Fruit fly (Drosophila melanogaster): Measurements from ENCODE around the gene Srlp.

Srlp gene

dm6 chr3R:12402935-12403334, 31.0 kb upstream of the Srlp start (continued):
- no peak for TF ChIP-seq pan (optimal IDR thresholded peaks at IDR 0.05)
- peak in 1 of 2 experiments; percentile 97 for TF ChIP-seq pan (GFP tag; optimal IDR thresholded peaks at IDR 0.05 in 1 of 2, IDR thresholded peaks at IDR 0.05 in 1 of 2)
- TF ChIP-seq CG9437 (GFP tag; optimal IDR thresholded peaks at IDR 0.05): peak; percentile 92
- TF ChIP-seq Pdp1 (GFP tag; optimal IDR thresholded peaks at IDR 0.05): peak; percentile 94 to 96
- TF ChIP-seq wdn (GFP tag; IDR thresholded peaks at IDR 0.05): peak; percentile 93
- TF ChIP-seq CG4617 (GFP tag; optimal IDR thresholded peaks at IDR 0.05; ENCODE audit: borderline replicate concordance): peak; percentile 84
- TF ChIP-seq CG12236 (GFP tag; optimal IDR thresholded peaks at IDR 0.05): peak; percentile 91
- TF ChIP-seq Kr (GFP tag; optimal IDR thresholded peaks at IDR 0.05): peak; percentile 36
- TF ChIP-seq luna (GFP tag; optimal IDR thresholded peaks at IDR 0.05): peak; percentile 75
- TF ChIP-seq CG8089 (GFP tag; optimal IDR thresholded peaks at IDR 0.05): peak; percentile 88
- peak; percentile 98 for TF ChIP-seq gcm (GFP tag; optimal IDR thresholded peaks at IDR 0.05)
- peak; percentile 73 for TF ChIP-seq ab (GFP tag; optimal IDR thresholded peaks at IDR 0.05)
- peak; percentile 98 for TF ChIP-seq so (GFP tag; IDR thresholded peaks at IDR 0.05)
- TF ChIP-seq Hr78 (GFP tag; optimal IDR thresholded peaks at IDR 0.05): peak in 1 of 2 experiments; percentile 89
- TF ChIP-seq bbx (GFP tag; IDR thresholded peaks at IDR 0.05; ENCODE audit: partially characterized antibody): no peak
- TF ChIP-seq CG34376 (GFP tag; optimal IDR thresholded peaks at IDR 0.05): peak; percentile 100
- TF ChIP-seq sd (tag; optimal IDR thresholded peaks at IDR 0.05): peak; percentile 88
- peak; percentile 96 for TF ChIP-seq CG13624 (GFP tag; optimal IDR thresholded peaks at IDR 0.05)
- peak; percentile 91 for TF ChIP-seq crc (GFP tag; optimal IDR thresholded peaks at IDR 0.05)
- peak; percentile 91 for TF ChIP-seq CG8281 (tag; optimal IDR thresholded peaks at IDR 0.05)
- peak; percentile 69 for TF ChIP-seq CG7357 (GFP tag; IDR thresholded peaks at IDR 0.05)
- TF ChIP-seq CkIIα-i1 (GFP tag; IDR thresholded peaks at IDR 0.05): peak; percentile 71; the same call in 1 of the 2 replicates
- peak; percentile 96 for TF ChIP-seq CG10959 (GFP tag; IDR thresholded peaks at IDR 0.05)
- peak; percentile 97 for TF ChIP-seq CG12659 (GFP tag; optimal IDR thresholded peaks at IDR 0.05)
- peak; percentile 98 for TF ChIP-seq CG17359 (tag; optimal IDR thresholded peaks at IDR 0.05)
- TF ChIP-seq Atf3 (GFP tag; optimal IDR thresholded peaks at IDR 0.05): peak; percentile 92
- TF ChIP-seq CG12104 (GFP tag; optimal IDR thresholded peaks at IDR 0.05): peak; percentile 98
- TF ChIP-seq CG3838 (GFP tag; optimal IDR thresholded peaks at IDR 0.05): peak; percentile 90
- TF ChIP-seq maf-S (GFP tag; optimal IDR thresholded peaks at IDR 0.05): peak; percentile 94
- TF ChIP-seq tio (GFP tag; optimal IDR thresholded peaks at IDR 0.05): no peak
- peak; percentile 98 for TF ChIP-seq ind (GFP tag; optimal IDR thresholded peaks at IDR 0.05)
- TF ChIP-seq CG6654 (GFP tag; optimal IDR thresholded peaks at IDR 0.05): peak; percentile 94
- peak; percentile 91 for TF ChIP-seq CG9609 (GFP tag; optimal IDR thresholded peaks at IDR 0.05)
- TF ChIP-seq zfh2 (GFP tag; optimal IDR thresholded peaks at IDR 0.05): peak; percentile 87
- TF ChIP-seq CG6254 (GFP tag; optimal IDR thresholded peaks at IDR 0.05): peak; percentile 98
- TF ChIP-seq dpn (GFP tag; optimal IDR thresholded peaks at IDR 0.05): peak; percentile 94
- TF ChIP-seq nerfin-1 (tag; optimal IDR thresholded peaks at IDR 0.05): peak; percentile 98
- peak; percentile 99 for TF ChIP-seq kni (GFP tag; optimal IDR thresholded peaks at IDR 0.05)
- TF ChIP-seq lilli (GFP tag; optimal IDR thresholded peaks at IDR 0.05): peak; percentile 96
- TF ChIP-seq Hey (tag; optimal IDR thresholded peaks at IDR 0.05): peak; percentile 86
- peak; percentile 76; the same call in 2 of the 3 replicates for TF ChIP-seq jigr1 (GFP tag; IDR thresholded peaks at IDR 0.05)
- TF ChIP-seq run (tag; optimal IDR thresholded peaks at IDR 0.05): peak; percentile 95
- peak; percentile 92 for TF ChIP-seq Lhr (GFP tag; optimal IDR thresholded peaks at IDR 0.05)
- TF ChIP-seq fd102C (GFP tag; optimal IDR thresholded peaks at IDR 0.05): peak; percentile 92
- peak; percentile 99 for TF ChIP-seq vvl (GFP tag; IDR thresholded peaks at IDR 0.05)
- peak; percentile 99 for TF ChIP-seq PHDP (tag; optimal IDR thresholded peaks at IDR 0.05)
- peak; percentile 94 for TF ChIP-seq Rx (GFP tag; IDR thresholded peaks at IDR 0.05)
- TF ChIP-seq Tbp (GFP tag; optimal IDR thresholded peaks at IDR 0.05): no peak
- TF ChIP-seq CG10543 (GFP tag; optimal IDR thresholded peaks at IDR 0.05): peak; percentile 100
- TF ChIP-seq CG12071 (GFP tag; optimal IDR thresholded peaks at IDR 0.05): peak; percentile 100
- TF ChIP-seq CG4360 (GFP tag; IDR thresholded peaks at IDR 0.05): peak; percentile 82
